Fruit fly (Drosophila melanogaster) whole organism, wandering third instar larva: Measurements from ENCODE around the gene CG13877.

Experiments
- N ChIP-seq: fragments of >200 bp; optimal IDR thresholded peaks from 2 replicates; lab custom pipeline; 2018; ENCODE audit warnings: missing biosample characterization, missing external identifiers, missing genetic modification characterization
- h ChIP-seq: fragments of 200-800 bp; sonication (Bioruptor generic); optimal IDR thresholded peaks from 3 replicates; lab custom pipeline; 2016; ENCODE audit warnings: missing biosample characterization, mild to moderate bottlenecking, missing genetic modification characterization
- psq ChIP-seq: fragments of 200-800 bp; sonication (Bioruptor generic); optimal IDR thresholded peaks from 3 replicates; lab custom pipeline; 2017; ENCODE audit warnings: missing biosample characterization, mild to moderate bottlenecking, missing genetic modification characterization, moderate library complexity
- usp ChIP-seq: fragments of >200 bp; optimal IDR thresholded peaks from 2 replicates; lab custom pipeline; 2017; ENCODE audit warnings: missing biosample characterization, missing genetic modification characterization
- woc ChIP-seq: sonication (Bioruptor generic); optimal IDR thresholded peaks from 2 replicates; lab custom pipeline; 2016; ENCODE audit warnings: missing biosample characterization, mild to moderate bottlenecking, missing genetic modification characterization

- TF ChIP-seq usp (no peak), woc (peak; percentile 14), h (GFP tag; lab: Kevin White, UChicago) (no peak), psq (no peak), N (GFP tag; lab: Kevin White, UChicago) (no peak)
Measured at dm6 chr3L:225120-225519, 7.3 kb downstream of the CG13877 start.
